Fruit fly (Drosophila melanogaster) whole organism, adult: ENCODE measurements around the gene CG6951.

Experiments used
- CG12768 ChIP-seq: fragments of 200-800 bp; sonication (Bioruptor generic); optimal IDR thresholded peaks from 2 replicates; lab custom pipeline; 2017; ENCODE audit warnings: missing biosample characterization, missing genetic modification characterization, mild to moderate bottlenecking, moderate library complexity, missing genetic modification reagents
- CG14711 ChIP-seq: fragments of 200-800 bp; sonication (Bioruptor generic); optimal IDR thresholded peaks from 2 replicates; lab custom pipeline; 2018; ENCODE audit warnings: missing biosample characterization, mild to moderate bottlenecking, missing genetic modification characterization, moderate library complexity
- CG1620 ChIP-seq: fragments of 200-800 bp; sonication (Bioruptor generic); optimal IDR thresholded peaks from 2 replicates; lab custom pipeline; 2016; ENCODE audit warnings: missing biosample characterization, missing genetic modification characterization
- CG5204 ChIP-seq: fragments of 200-800 bp; sonication (Bioruptor generic); optimal IDR thresholded peaks from 2 replicates; lab custom pipeline; 2016; ENCODE audit warnings: missing biosample characterization, missing genetic modification characterization
- CG7045 ChIP-seq: fragments of 200-800 bp; sonication (Bioruptor generic); optimal IDR thresholded peaks from 2 replicates; lab custom pipeline; 2017; ENCODE audit warnings: missing biosample characterization, mild to moderate bottlenecking, missing genetic modification characterization
- CG7101 ChIP-seq: fragments of 200-800 bp; sonication (Bioruptor generic); optimal IDR thresholded peaks from 2 replicates; lab custom pipeline; 2018; ENCODE audit warnings: missing biosample characterization, mild to moderate bottlenecking, missing genetic modification characterization, moderate library complexity
- Crg-1 ChIP-seq: fragments of 200-800 bp; sonication (Bioruptor generic); optimal IDR thresholded peaks from 2 replicates; lab custom pipeline; 2016; ENCODE audit warnings: missing biosample characterization, missing genetic modification characterization
- Hr96 ChIP-seq: fragments of 200-800 bp; sonication (Bioruptor generic); optimal IDR thresholded peaks from 2 replicates; lab custom pipeline; 2016; ENCODE audit warnings: missing biosample characterization, missing genetic modification characterization
- Mnt ChIP-seq: fragments of 200-800 bp; sonication (Bioruptor generic); optimal IDR thresholded peaks from 2 replicates; lab custom pipeline; 2016; ENCODE audit warnings: missing biosample characterization, mild to moderate bottlenecking, missing genetic modification characterization
- bab1 ChIP-seq: fragments of 200-800 bp; sonication (Bioruptor generic); optimal IDR thresholded peaks from 3 replicates; lab custom pipeline; 2019; ENCODE audit warnings: missing biosample characterization, mild to moderate bottlenecking, missing genetic modification characterization, moderate library complexity
- cic ChIP-seq: fragments of 200-800 bp; sonication (Bioruptor generic); optimal IDR thresholded peaks from 2 replicates; lab custom pipeline; 2017; ENCODE audit warnings: missing biosample characterization, mild to moderate bottlenecking, missing genetic modification characterization, moderate library complexity
- kay ChIP-seq: fragments of 200-800 bp; sonication (Bioruptor generic); peaks from one replicate; lab custom pipeline; 2016; ENCODE audit warnings: missing biosample characterization, missing genetic modification characterization, borderline replicate concordance
- pad ChIP-seq: fragments of 200-800 bp; sonication (Bioruptor generic); optimal IDR thresholded peaks from 3 replicates; lab custom pipeline; 2017; ENCODE audit warnings: missing biosample characterization, missing genetic modification characterization, mild to moderate bottlenecking, moderate library complexity, missing genetic modification reagents

The CG6951 gene

dm6 chr3L:20276615-20277014, 35.5 kb downstream of the CG6951 start:
- TF ChIP-seq CG7101 (tag; lab: Kevin White, UChicago) = no peak
- TF ChIP-seq Crg-1 (GFP tag; lab: Kevin White, UChicago) = no peak
- TF ChIP-seq CG5204 (GFP tag; lab: Kevin White, UChicago) = no peak
- TF ChIP-seq kay (GFP tag; lab: Kevin White, UChicago) = no peak
- TF ChIP-seq CG14711 (tag; lab: Kevin White, UChicago) = no peak
- no peak for TF ChIP-seq CG7045 (GFP tag; lab: Kevin White, UChicago)
- no peak for TF ChIP-seq cic (GFP tag; lab: Kevin White, UChicago)
- no peak for TF ChIP-seq bab1 (GFP tag; lab: Kevin White, UChicago)
- no peak for TF ChIP-seq CG12768 (GFP tag; lab: Kevin White, UChicago)
- no peak for TF ChIP-seq Mnt (GFP tag; lab: Kevin White, UChicago)
- TF ChIP-seq Hr96 (GFP tag; lab: Kevin White, UChicago) = no peak
- TF ChIP-seq CG1620 (GFP tag; lab: Kevin White, UChicago) = no peak
- no peak for TF ChIP-seq pad (GFP tag; lab: Kevin White, UChicago)

dm6 chr3L:20281254-20281653, 40.2 kb downstream of the CG6951 start:
- no peak for TF ChIP-seq CG7045 (GFP tag; lab: Kevin White, UChicago)
- no peak for TF ChIP-seq Crg-1 (GFP tag; lab: Kevin White, UChicago)
- TF ChIP-seq pad (GFP tag; lab: Kevin White, UChicago) = no peak

- TF ChIP-seq CG7101 (tag; lab: Kevin White, UChicago) = no peak
Observed at dm6 chr3L:20287046-20287445, 46.0 kb downstream of the CG6951 start.
